Worm (Caenorhabditis elegans): ENCODE data around the gene K07D4.5.
A peak's percentile ranks its signal among the peaks of the same experiment; 100 is the strongest.

Gene K07D4.5

DNA sequence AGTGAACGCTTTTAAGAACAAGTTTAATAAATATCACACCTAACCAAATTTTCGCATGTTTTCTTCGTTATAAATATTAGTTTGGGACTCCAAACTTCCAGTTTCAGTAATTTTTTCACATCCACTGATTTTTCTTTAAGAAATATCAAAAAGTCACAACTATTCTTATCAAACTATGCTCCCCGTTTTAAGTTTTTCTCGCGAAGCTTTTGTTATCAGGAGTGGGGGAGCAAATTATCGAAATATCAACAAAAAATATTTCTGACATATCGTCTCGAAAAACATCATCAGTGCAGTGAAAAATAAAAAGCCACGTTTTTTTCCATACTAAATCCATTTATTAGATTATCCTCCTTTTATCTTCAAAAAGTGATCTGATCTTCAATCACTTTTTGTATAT lies 33.3 kb downstream of the K07D4.5 start:
- no peak for TF ChIP-seq pat-9 (tag; optimal IDR thresholded peaks at IDR 0.05)
- no peak for TF ChIP-seq hlh-15 (tag; optimal IDR thresholded peaks at IDR 0.05)
- no peak for TF ChIP-seq gmeb-2 (tag; optimal IDR thresholded peaks at IDR 0.05)
- TF ChIP-seq ztf-16 (tag; optimal IDR thresholded peaks at IDR 0.05): no peak
- no peak for TF ChIP-seq nhr-11 (tag; optimal IDR thresholded peaks at IDR 0.05)
- no peak for TF ChIP-seq nfya-1 (tag; optimal IDR thresholded peaks at IDR 0.05)
- no peak for TF ChIP-seq ahr-1 (tag; optimal IDR thresholded peaks at IDR 0.05)
- no peak for TF ChIP-seq npax-4 (tag; optimal IDR thresholded peaks at IDR 0.05)
- TF ChIP-seq unc-42 (tag; optimal IDR thresholded peaks at IDR 0.05): no peak
- TF ChIP-seq ceh-31 (tag; optimal IDR thresholded peaks at IDR 0.05): no peak
- TF ChIP-seq pag-3 (tag; optimal IDR thresholded peaks at IDR 0.05; ENCODE audit: borderline replicate concordance): no peak
- TF ChIP-seq rnt-1 (tag; optimal IDR thresholded peaks at IDR 0.05): no peak
- no peak for TF ChIP-seq lim-6 (tag; optimal IDR thresholded peaks at IDR 0.05)
- no peak for TF ChIP-seq T23F11.4 (GFP tag; optimal IDR thresholded peaks at IDR 0.05)
- TF ChIP-seq madf-2 (tag; optimal IDR thresholded peaks at IDR 0.05): no peak
- TF ChIP-seq hlh-13 (GFP tag; optimal IDR thresholded peaks at IDR 0.05): no peak
- TF ChIP-seq tbx-7 (tag; optimal IDR thresholded peaks at IDR 0.05): no peak
- no peak for TF ChIP-seq eyg-1 (tag; optimal IDR thresholded peaks at IDR 0.05)

DNA sequence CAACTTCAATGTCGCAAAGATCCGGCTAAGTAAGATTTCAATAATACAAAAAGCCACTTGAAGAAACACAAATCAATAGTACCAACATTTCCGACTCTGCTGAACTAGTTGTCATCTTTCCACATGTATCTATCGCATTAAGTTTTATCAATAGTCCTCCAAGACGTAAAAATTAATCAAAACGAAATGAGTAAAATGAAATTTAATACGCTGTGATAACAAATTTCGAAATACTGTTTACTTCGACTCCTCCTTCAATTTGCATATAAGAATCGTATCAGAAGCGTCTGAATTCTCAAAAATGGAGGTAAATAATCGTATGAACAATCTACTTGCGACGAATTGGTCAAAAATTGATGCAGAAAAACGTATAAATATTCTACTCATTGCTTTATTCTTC lies 34.7 kb downstream of the K07D4.5 start:
- TF ChIP-seq fax-1 (tag; optimal IDR thresholded peaks at IDR 0.05) (no peak), ref-2 (tag; optimal IDR thresholded peaks at IDR 0.05) (no peak), pag-3 (tag; optimal IDR thresholded peaks at IDR 0.05; ENCODE audit: borderline replicate concordance) (no peak), ceh-6 (GFP tag; optimal IDR thresholded peaks at IDR 0.05) (no peak), tbx-2 (tag; optimal IDR thresholded peaks at IDR 0.05) (no peak), pax-1 (tag; optimal IDR thresholded peaks at IDR 0.05) (no peak), ceh-30 (tag; optimal IDR thresholded peaks at IDR 0.05) (no peak), ceh-14 (tag; optimal IDR thresholded peaks at IDR 0.05) (no peak)

DNA sequence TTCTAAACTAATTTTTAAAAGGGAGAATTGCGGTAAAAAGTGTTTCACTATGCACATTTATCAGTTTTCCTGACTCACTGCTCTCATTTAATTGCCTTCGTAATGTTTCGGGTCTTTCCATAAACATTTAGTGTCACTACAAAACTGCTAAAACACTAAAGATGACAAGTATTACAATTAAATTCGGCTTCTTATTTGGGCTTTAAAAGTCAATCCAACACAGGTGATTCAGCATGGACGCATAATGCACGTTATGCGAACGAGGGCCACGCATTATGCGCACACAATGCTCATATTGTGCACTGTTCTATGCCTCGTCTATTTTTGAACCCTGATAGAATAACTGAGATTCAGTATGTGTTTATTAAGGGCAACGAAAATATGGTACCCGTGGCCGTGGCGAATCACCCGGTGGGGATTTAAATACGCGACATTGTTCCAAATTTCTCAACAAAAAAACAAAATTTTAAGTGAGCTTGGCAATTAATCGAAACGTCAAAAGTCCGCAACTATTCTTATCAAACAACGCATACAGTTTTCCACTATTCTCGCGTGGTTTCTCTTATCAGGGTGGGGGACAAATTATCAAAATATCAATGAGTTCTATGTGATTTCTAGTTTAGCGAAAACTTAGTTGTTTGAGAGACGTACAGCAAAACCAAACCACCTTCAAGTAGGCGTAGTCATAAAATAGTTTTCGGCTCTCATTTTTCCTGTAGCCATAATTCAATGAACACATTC lies 35.6 kb downstream of the K07D4.5 start, which contains the start of gene Y14H12A.2:
Y14H12A.2 (minus strand) TSS at position 51 of the 741 bp plus-strand sequence.
- TF ChIP-seq ttx-3 (tag; optimal IDR thresholded peaks at IDR 0.05) (no peak), elt-2 (tag; optimal IDR thresholded peaks at IDR 0.05) (peak; percentile 63), tbx-2 (tag; optimal IDR thresholded peaks at IDR 0.05) (no peak), nhr-11 (tag; optimal IDR thresholded peaks at IDR 0.05) (no peak), K09A11.1 (tag; optimal IDR thresholded peaks at IDR 0.05; ENCODE audit: insufficient read depth) (no peak), nfya-1 (tag; optimal IDR thresholded peaks at IDR 0.05) (no peak), mec-3 (tag; optimal IDR thresholded peaks at IDR 0.05; ENCODE audit: borderline replicate concordance) (no peak)

DNA sequence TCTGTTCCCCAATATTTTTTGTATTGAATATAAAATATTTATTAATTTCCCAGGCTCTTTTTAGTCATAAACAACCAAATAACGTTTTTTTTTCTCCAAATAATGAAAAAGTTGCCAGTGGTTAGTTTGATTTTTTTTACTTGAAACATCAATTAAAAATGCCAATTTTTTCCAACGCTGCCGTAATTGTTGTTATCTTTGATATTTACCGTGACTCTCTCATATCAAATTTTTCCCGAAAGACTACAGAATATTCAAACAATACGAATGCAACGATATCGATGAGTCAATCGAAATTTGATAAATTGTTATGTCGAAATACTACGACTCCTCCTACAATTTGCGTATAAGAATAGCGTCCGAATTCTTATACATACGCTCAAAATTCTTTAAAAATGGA lies 38.5 kb downstream of the K07D4.5 start, which contains the start of gene K10G6.5:
K10G6.5 (plus strand) TSS at position 345 of the 400 bp plus-strand sequence.
- TF ChIP-seq F13H6.1 (tag; optimal IDR thresholded peaks at IDR 0.05) (no peak), pha-2 (tag; optimal IDR thresholded peaks at IDR 0.05) (no peak)

DNA sequence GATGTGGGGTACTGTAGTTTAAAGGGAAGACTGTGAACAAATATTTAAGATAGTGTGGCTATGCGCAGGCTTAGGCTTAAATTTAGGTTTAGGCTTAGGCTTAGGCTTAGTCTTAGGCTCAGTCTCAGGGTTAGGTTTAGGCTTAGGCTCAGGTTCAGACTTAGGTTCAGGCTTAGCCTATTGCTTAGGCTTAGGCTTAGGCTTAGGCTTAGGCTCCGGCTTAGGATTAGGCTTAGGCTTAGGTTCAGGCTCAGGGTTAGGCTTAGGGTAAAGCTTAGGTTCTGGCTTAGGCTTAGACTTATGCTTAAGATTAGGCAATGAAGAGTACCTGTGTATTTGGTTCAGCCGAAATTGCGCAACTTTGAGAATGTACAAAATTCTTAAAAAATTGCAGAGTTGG lies 41.1 kb downstream of the K07D4.5 start:
- TF ChIP-seq F13H6.1 (tag; optimal IDR thresholded peaks at IDR 0.05) (no peak), dve-1 (tag; optimal IDR thresholded peaks at IDR 0.05) (peak; percentile 51), pha-2 (tag; optimal IDR thresholded peaks at IDR 0.05) (no peak)

DNA sequence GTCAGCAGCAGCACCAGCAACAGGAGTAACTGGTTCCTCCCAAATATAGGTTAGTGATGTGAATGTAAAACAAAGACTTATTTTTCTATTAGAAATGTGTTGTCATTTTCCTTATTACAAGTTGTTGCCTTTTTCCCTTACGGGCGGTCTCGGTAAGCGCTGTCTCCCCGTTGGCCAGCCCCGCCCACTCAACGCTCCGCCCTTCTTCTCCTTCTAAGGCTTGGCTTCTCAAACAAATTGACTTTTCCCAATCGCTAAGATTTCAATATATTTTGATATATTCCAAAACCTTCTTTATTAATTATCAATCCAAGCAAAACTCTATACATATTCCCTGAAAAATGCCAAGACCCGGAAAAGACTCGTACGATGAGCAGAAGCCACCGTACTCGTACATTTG lies 43.0 kb downstream of the K07D4.5 start, which contains the start of gene lin-31:
lin-31 (plus strand) TSS at position 237 of the 400 bp plus-strand sequence.
- no peak for TF ChIP-seq fkh-10 (GFP tag; optimal IDR thresholded peaks at IDR 0.05)
- TF ChIP-seq nfya-1 (tag; optimal IDR thresholded peaks at IDR 0.05): peak; percentile 58
